Worm (Caenorhabditis elegans): ENCODE data around the gene sri-51.

sri-51 gene

ce11 chrII:3148404-3148803 lies 50.5 kb downstream of the sri-51 start:
- TF ChIP-seq hmg-20 (GFP tag; IDR thresholded peaks at IDR 0.05) (no peak), lir-1 (GFP tag; conservative IDR thresholded peaks at IDR 0.05) (no peak), aptf-2 (GFP tag; conservative IDR thresholded peaks at IDR 0.05) (no peak), him-1 (tag; optimal IDR thresholded peaks at IDR 0.05) (no peak)
